Worm (Caenorhabditis elegans): ENCODE results near the gene R10D12.1.

The R10D12.1 gene

ce11 chrV:13887358-13887757 lies 47.1 kb downstream of the R10D12.1 start, which contains the start of gene srsx-19 (continued):
- TF ChIP-seq ceh-40 (GFP tag; IDR thresholded peaks at IDR 0.05) (no peak), ztf-26 (tag; optimal IDR thresholded peaks at IDR 0.05) (no peak)
